Fruit fly (Drosophila melanogaster): ENCODE data around the gene barr.

The barr gene

DNA sequence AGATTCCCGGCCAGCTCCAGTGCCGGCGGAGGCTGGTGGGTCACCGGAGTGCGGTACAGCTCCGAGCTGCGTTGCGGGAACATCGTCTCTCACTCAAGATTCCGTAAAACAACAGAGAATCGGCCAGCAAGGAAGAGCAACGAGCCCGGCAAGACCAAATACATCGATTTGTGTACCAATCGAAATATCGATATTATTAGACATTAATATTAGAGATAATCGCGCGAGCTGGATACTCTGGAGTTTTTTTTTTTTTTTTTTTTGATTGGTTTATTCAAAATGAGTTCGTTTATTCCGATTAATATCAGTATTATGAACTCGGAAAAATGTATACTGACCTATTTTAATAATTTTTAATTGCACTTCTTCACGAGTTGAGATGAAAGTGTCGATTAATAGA, 4.3 kb upstream of the barr start, which contains the start of gene vls:
TSS of gene vls (minus strand) at position 164 of the 400 bp plus-strand sequence.
- TF ChIP-seq CG6854 (GFP tag; optimal IDR thresholded peaks at IDR 0.05), result no peak
- no peak for TF ChIP-seq eg (GFP tag; IDR thresholded peaks at IDR 0.05)
- peak; percentile 42 for TF ChIP-seq Eip78C (GFP tag)
- no peak for TF ChIP-seq CG34406 (GFP tag; optimal IDR thresholded peaks at IDR 0.05)
- no peak for TF ChIP-seq CG3032 (tag; optimal IDR thresholded peaks at IDR 0.05)
- no peak for TF ChIP-seq Ets21C (GFP tag; optimal IDR thresholded peaks at IDR 0.05)

DNA sequence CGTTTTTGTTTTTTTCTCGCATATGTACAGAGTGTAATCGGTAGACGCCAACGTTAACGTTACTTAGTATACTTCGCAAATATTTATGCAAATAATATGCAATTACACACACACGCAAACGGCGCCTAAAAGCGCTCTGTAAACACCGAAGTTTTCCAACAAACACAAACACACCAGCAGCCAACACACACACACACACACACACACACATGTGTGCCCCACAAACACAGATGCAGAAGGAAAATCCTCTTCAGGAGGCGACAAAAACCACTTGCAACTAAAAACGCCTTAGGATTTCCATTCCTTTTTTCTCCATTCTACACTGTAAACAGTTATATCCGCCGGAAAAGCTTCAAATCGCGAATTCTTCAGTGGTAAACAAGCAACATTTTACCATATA, 3.8 kb downstream of the barr start:
- no peak for TF ChIP-seq vri (GFP tag; optimal IDR thresholded peaks at IDR 0.05)
- TF ChIP-seq CG10631 (GFP tag; optimal IDR thresholded peaks at IDR 0.05), result peak; percentile 9
- TF ChIP-seq CG31627 (GFP tag; optimal IDR thresholded peaks at IDR 0.05), result no peak
- no peak for TF ChIP-seq Smox (GFP tag; optimal IDR thresholded peaks at IDR 0.05)
- 0 out of 2 replicates have a peak, but pooled peaks have one; percentile 15 for TF ChIP-seq Gug (GFP tag; IDR thresholded peaks at IDR 0.05)
- no peak for TF ChIP-seq acj6 (GFP tag; optimal IDR thresholded peaks at IDR 0.05)
- no peak for TF ChIP-seq CG11902 (GFP tag; optimal IDR thresholded peaks at IDR 0.05)
- TF ChIP-seq CG6163 (GFP tag; IDR thresholded peaks at IDR 0.05), result no peak
- no peak for TF ChIP-seq eg (GFP tag; IDR thresholded peaks at IDR 0.05)
- no peak for TF ChIP-seq CG3032 (tag; optimal IDR thresholded peaks at IDR 0.05)
- no peak for TF ChIP-seq CG15336 (GFP tag; IDR thresholded peaks at IDR 0.05)

DNA sequence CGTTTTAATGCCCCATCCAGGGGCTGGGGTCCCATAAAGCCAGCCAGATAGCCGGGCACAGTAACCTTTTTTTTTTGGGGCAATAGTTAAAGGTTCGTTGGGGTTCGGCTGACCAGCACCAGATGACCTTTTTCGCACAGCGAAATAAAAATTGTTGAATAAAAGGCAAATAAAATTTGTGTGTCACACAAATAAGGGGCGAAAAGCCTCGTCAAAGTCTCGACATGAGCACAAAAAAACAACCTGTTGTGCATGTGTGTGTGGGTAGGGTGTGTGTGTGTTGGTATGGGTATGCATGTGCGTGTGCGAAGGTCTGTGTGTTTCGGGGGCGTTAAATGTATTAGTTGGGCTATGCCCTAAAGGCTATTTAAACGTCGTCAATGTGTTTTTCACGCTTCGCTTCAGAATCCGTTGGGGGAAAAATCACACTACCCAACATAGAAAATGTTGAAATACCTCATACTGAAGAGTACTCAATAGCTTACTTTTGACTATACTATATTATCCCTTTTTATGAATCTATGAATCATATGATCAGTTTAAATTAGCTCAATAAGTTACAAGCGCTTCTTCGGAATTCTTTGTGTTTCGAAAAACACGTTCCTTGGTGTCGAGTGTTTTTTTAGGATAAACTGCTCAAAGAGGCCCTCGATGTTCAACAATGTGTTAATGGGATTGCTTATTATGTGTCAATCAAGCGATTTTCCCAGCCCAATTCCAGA, 9.8 kb downstream of the barr start:
- TF ChIP-seq CG8632 (GFP tag; optimal IDR thresholded peaks at IDR 0.05), result no peak
- no peak for TF ChIP-seq Eip93F (GFP tag; optimal IDR thresholded peaks at IDR 0.05)

DNA sequence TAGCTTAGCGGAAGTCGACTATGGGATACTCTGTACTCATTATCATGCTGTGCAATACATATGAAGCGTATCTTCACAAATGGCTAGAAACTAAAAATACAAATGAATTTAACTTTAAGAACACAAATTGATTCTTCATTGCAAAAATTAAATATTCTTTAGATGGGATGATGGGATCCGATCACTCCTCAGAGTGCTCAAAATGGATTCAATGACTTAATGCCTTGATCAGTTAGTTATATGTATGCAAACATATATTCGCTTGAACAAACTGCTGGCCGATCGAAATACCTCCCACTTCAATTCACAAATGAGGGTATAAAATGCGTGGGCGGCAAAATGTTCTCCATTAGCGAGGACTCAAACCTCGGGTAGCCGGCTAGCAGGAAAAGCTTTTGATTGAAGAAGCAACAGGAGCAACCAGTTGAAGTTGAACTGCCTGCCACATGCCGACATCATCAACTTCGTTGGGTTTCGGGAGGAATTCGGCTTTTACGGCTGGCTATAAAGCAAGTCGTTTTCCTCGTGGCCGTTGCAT, 33.7 kb downstream of the barr start, which contains the start of gene sNPF:
TSS of gene sNPF (plus strand) at position 534 of the 538 bp plus-strand sequence.
- TF ChIP-seq topi (GFP tag; optimal IDR thresholded peaks at IDR 0.05) (peak; percentile 77), CG16779 (tag; optimal IDR thresholded peaks at IDR 0.05) (peak; percentile 61), CG32006 (GFP tag; optimal IDR thresholded peaks at IDR 0.05) (peak; percentile 89), cyc (GFP tag; optimal IDR thresholded peaks at IDR 0.05) (peak; percentile 76), CG11762 (GFP tag; optimal IDR thresholded peaks at IDR 0.05; ENCODE audit: insufficient read depth) (peak; percentile 9), CG7368 (GFP tag; optimal IDR thresholded peaks at IDR 0.05) (peak; percentile 60), fd59A (GFP tag; optimal IDR thresholded peaks at IDR 0.05) (peak; percentile 86), eg (GFP tag; IDR thresholded peaks at IDR 0.05) (0 out of 3 replicates have a peak, but pooled peaks have one; percentile 15), CG11902 (GFP tag; optimal IDR thresholded peaks at IDR 0.05) (peak; percentile 63), CG34406 (GFP tag; optimal IDR thresholded peaks at IDR 0.05) (peak; percentile 66), dac (GFP tag; optimal IDR thresholded peaks at IDR 0.05) (peak; percentile 32), CG11294 (GFP tag; IDR thresholded peaks at IDR 0.05) (no peak), Sox14 (GFP tag; optimal IDR thresholded peaks at IDR 0.05) (peak; percentile 83), svp (GFP tag) (peak; percentile 87), Gug (GFP tag; IDR thresholded peaks at IDR 0.05) (no peak; the same call in 1 of the 2 replicates), CG10669 (GFP tag; optimal IDR thresholded peaks at IDR 0.05) (peak; percentile 76), Hr39 (GFP tag; optimal IDR thresholded peaks at IDR 0.05) (peak; percentile 78), CG6792 (GFP tag; optimal IDR thresholded peaks at IDR 0.05) (peak; percentile 77), net (GFP tag; optimal IDR thresholded peaks at IDR 0.05) (peak; percentile 60), achi (GFP tag; optimal IDR thresholded peaks at IDR 0.05) (peak; percentile 75), lz (GFP tag; optimal IDR thresholded peaks at IDR 0.05) (peak; percentile 72), ss (GFP tag; optimal IDR thresholded peaks at IDR 0.05) (peak; percentile 64 to 86), CG8119 (GFP tag; IDR thresholded peaks at IDR 0.05) (no peak), CG31627 (GFP tag; optimal IDR thresholded peaks at IDR 0.05) (peak; percentile 79), Hr38 (GFP tag; optimal IDR thresholded peaks at IDR 0.05) (no peak), CG6808 (GFP tag; optimal IDR thresholded peaks at IDR 0.05) (peak; percentile 74), OdsH (GFP tag; optimal IDR thresholded peaks at IDR 0.05) (peak; percentile 81), fkh (GFP tag; optimal IDR thresholded peaks at IDR 0.05) (no peak), esn (GFP tag; optimal IDR thresholded peaks at IDR 0.05) (peak; percentile 80), spab (GFP tag; optimal IDR thresholded peaks at IDR 0.05) (peak; percentile 67), salr (GFP tag; optimal IDR thresholded peaks at IDR 0.05) (peak; percentile 49 to 63), CG6854 (GFP tag; optimal IDR thresholded peaks at IDR 0.05) (no peak), CG8632 (GFP tag; optimal IDR thresholded peaks at IDR 0.05) (peak; percentile 72), Eip78C (GFP tag) (peak; percentile 94), CG3032 (tag; optimal IDR thresholded peaks at IDR 0.05) (no peak)
